Fruit fly (Drosophila melanogaster) whole organism, larva: Measurements from ENCODE around the gene CG5853.

Experiments
- noc ChIP-seq: fragments of 200-800 bp; sonication (Bioruptor generic); optimal IDR thresholded peaks from 3 replicates; lab custom pipeline; 2019; ENCODE audit warnings: missing biosample characterization, mild to moderate bottlenecking, missing genetic modification characterization, moderate library complexity

Gene CG5853

dm6 chr2L:9921401-9921800 lies 26.0 kb downstream of the CG5853 start, which contains the start of gene CG4592:
Gene CG4592, plus strand, starts transcription at chr2L:9921633.
- TF ChIP-seq noc (tag; lab: Kevin White, UChicago): no peak

dm6 chr2L:9919949-9920348 lies 27.5 kb downstream of the CG5853 start, which contains the start of gene CG4594:
Gene CG4594, plus strand, starts transcription at chr2L:9920160.
- no peak for TF ChIP-seq noc (tag; lab: Kevin White, UChicago)

dm6 chr2L:9919218-9919617 lies 28.2 kb downstream of the CG5853 start:
- no peak for TF ChIP-seq noc (tag; lab: Kevin White, UChicago)

DNA sequence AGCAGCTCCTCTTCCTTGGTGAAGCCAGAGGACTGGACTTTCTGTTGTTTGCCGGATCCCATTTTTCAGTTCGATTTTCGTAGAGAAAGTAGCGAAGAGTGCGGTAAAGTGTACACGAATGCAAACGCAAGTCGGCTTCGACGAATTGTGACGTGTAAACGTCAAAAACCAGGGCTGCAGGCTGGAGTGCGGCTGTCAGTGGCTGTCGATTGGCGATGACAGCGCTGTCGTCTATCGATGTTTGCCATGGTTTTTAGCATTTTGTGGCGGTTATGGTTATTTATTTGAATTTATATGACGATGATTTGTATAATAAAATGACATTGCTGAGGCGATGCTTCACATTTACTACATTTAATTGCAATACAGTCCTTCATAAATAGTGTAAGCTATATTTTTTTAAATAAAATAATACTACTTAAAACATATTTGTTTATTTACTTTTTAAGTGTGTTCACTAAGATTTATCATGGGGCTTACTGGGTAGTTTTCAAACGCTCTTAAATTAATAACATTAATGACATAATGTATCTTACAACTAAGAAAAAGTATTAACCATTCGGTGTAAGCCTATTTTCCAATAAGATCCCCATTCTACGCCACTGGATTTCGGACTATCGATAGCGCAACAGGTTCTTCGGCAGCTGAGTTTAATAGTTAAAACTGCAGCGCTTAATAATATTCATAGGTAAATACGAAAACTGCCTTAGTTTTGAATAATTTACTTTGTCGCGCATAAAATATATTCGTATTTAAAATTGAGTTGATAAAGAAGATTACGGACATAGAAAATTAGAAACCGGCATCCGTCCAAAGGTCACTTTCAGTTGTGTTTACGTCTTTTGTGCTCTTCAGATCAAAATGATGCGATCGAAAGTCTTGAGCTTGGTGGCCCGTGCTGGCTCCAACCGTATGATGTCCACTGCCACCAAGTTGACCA lies 29.2 kb downstream of the CG5853 start, which contains the start of the genes CG5885 and CG4598:
Gene CG5885 (minus strand): TSS at position 311 of the 940 bp plus-strand sequence.
Gene CG4598 (plus strand): TSS at position 599 of the 940 bp plus-strand sequence.
- TF ChIP-seq noc (tag; lab: Kevin White, UChicago): peak; percentile 68

dm6 chr2L:9915011-9915850 lies 32.2 kb downstream of the CG5853 start, which contains the start of gene yip2:
Gene yip2, plus strand, starts transcription at chr2L:9915253.
- peak; percentile 70 for TF ChIP-seq noc (tag; lab: Kevin White, UChicago)

DNA sequence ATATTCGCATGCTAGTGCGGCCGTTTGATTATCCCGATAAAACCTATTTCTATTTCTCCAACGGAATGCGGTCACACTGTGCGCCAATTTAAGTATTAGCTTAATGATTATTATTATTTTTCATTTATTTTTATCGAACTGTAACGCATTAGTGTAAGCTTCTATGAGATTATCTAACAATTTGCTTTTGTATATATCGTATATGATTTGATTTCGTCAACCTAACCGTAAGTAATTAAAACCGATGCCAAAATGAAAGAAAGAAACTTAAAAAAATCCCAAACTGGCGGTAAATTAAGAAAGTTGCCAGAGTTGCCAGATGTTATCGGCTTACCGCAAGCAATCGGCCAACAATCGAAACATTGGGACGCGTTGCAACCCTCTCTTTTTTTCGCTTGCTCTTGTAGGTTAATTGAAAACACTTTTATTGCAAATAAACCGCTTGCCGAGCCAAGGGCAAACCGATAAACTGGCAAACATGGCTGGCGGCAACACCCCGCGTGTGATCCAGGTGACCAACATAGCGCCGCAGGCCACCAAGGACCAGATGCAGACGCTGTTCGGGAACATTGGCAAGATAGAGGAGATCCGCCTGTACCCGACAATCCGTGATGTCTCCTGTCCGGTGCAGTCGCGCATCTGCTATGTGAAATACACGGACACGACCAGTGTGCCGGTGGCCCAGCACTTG lies 34.7 kb downstream of the CG5853 start, which contains the start of the genes Etl1 and Srp54:
Gene Etl1 (minus strand): TSS at position 39 of the 691 bp plus-strand sequence.
Gene Srp54 (plus strand): TSS at position 342 of the 691 bp plus-strand sequence.
- no peak for TF ChIP-seq noc (tag; lab: Kevin White, UChicago)

dm6 chr2L:9911783-9912182 lies 35.7 kb downstream of the CG5853 start:
- peak; percentile 25 for TF ChIP-seq noc (tag; lab: Kevin White, UChicago)

- TF ChIP-seq noc (tag; lab: Kevin White, UChicago): no peak
Measured at dm6 chr2L:9908468-9908967, 38.9 kb downstream of the CG5853 start, which contains the start of gene CG13124. Gene CG13124, minus strand, starts transcription at chr2L:9908633.

dm6 chr2L:9907320-9908256 lies 39.9 kb downstream of the CG5853 start:
- no peak for TF ChIP-seq noc (tag; lab: Kevin White, UChicago)

dm6 chr2L:9906641-9907040 lies 40.8 kb downstream of the CG5853 start:
- TF ChIP-seq noc (tag; lab: Kevin White, UChicago): no peak

dm6 chr2L:9903028-9903427 lies 44.4 kb downstream of the CG5853 start, which contains the start of gene Muc30E:
Gene Muc30E, minus strand, starts transcription at chr2L:9903128.
- TF ChIP-seq noc (tag; lab: Kevin White, UChicago): no peak

DNA sequence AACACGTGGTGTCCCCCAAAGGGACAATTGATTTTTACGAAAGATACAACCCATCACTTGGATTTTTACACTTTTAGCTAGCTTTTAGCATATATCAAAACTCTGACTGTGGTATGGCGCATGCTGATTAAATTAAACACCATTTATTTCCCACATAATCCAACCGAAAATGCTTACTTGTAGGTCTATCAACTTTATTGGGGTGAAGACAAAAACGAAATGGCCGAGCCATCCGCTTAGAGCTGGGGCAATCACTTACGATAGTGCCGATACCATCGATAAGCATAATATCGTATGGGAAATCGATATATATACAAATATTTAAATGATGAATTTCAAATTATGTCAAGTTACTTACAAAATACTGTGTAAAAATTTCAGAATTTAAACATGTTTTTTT lies 50.2 kb downstream of the CG5853 start, which contains the start of gene RpS2:
Gene RpS2 (minus strand): TSS at position 257 of the 400 bp plus-strand sequence.
- peak; percentile 20 for TF ChIP-seq noc (tag; lab: Kevin White, UChicago)

DNA sequence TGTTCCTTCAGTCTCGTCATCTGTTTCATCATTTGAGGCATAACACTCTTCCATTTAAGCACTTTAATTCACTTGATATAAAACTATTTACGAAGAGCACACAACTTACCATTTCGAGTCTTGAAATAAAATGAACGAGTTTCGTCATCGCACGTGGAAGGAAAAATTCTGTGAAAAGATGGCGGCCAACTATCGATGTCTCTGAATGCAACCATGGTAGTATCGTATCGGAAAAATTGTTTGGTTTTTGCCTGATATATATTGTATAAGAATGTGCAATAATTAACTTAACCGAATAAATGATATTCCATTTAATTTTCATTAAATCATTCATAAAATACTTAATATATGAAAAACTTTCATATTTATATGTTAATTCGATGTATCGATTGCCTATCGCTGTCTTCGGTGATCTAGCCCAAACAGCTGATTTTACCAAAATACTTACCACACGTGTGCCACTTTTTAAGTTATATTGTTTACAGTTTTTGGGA lies 52.5 kb downstream of the CG5853 start, which contains the start of gene Bka:
Gene Bka (plus strand): TSS at position 417 of the 494 bp plus-strand sequence.
- peak; percentile 52 for TF ChIP-seq noc (tag; lab: Kevin White, UChicago)
